Worm (Caenorhabditis elegans) whole organism, young adult: Measurements from ENCODE around the gene srd-38.

Experiments
- C06A6.2 ChIP-seq: fragments of 200-800 bp; sonication (Bioruptor generic); conservative IDR thresholded peaks from 2 replicates; pipeline ENCODE4 v1.3.6; 2022; ENCODE audit warnings: missing genetic modification characterization, missing compliant biosample characterization
- F22D6.2 ChIP-seq: sonication (generic microtip); optimal IDR thresholded peaks from 2 replicates; lab custom pipeline; 2016; ENCODE audit warnings: mild to moderate bottlenecking, missing genetic modification characterization, missing compliant biosample characterization
- F49E8.2 ChIP-seq: sonication (generic microtip); optimal IDR thresholded peaks from 3 replicates; lab custom pipeline; 2017; ENCODE audit warnings: missing genetic modification characterization, mild to moderate bottlenecking, missing compliant biosample characterization, antibody characterized with exemption, moderate library complexity; ENCODE audit not compliant: insufficient read depth
- F52B5.7 ChIP-seq: sonication (generic microtip); optimal IDR thresholded peaks from 2 replicates; lab custom pipeline; 2016; ENCODE audit warnings: mild to moderate bottlenecking, missing genetic modification characterization, missing compliant biosample characterization
- F55B11.4 ChIP-seq: sonication (generic microtip); optimal IDR thresholded peaks from 2 replicates; lab custom pipeline; 2016; ENCODE audit warnings: missing compliant biosample characterization, missing genetic modification characterization, borderline replicate concordance; ENCODE audit not compliant: insufficient read depth
- K12H6.12 ChIP-seq: fragments of 200-800 bp; sonication (Bioruptor generic); optimal IDR thresholded peaks from 2 replicates; lab custom pipeline; 2018; ENCODE audit warnings: mild to moderate bottlenecking, missing genetic modification characterization, missing compliant biosample characterization
- Y53G8AR.9 ChIP-seq: fragments of 200-800 bp; sonication (Bioruptor generic); conservative IDR thresholded peaks from 2 replicates; pipeline ENCODE4 v1.3.6; 2022; ENCODE audit warnings: missing genetic modification reagents, missing genetic modification characterization, missing compliant biosample characterization
- Y67H2A.10 ChIP-seq: fragments of 200-800 bp; sonication (Bioruptor generic); conservative IDR thresholded peaks from 2 replicates; pipeline ENCODE4 v1.3.6; 2022; ENCODE audit warnings: missing genetic modification reagents, missing genetic modification characterization, missing compliant biosample characterization
- akir-1 ChIP-seq: fragments of 200-800 bp; sonication (Bioruptor generic); optimal IDR thresholded peaks from 2 replicates; lab custom pipeline; 2018; ENCODE audit warnings: mild to moderate bottlenecking, missing genetic modification characterization, moderate library complexity, missing compliant biosample characterization
- aptf-2 ChIP-seq: fragments of 200-800 bp; sonication (Bioruptor generic); conservative IDR thresholded peaks from 2 replicates; pipeline ENCODE4 v1.3.6; 2022; ENCODE audit warnings: missing genetic modification reagents, missing genetic modification characterization, missing compliant biosample characterization
- atf-7 ChIP-seq: sonication (generic microtip); optimal IDR thresholded peaks from 2 replicates; lab custom pipeline; 2017; ENCODE audit warnings: mild to moderate bottlenecking, missing genetic modification characterization, missing compliant biosample characterization
- athp-1 ChIP-seq: sonication (generic microtip); optimal IDR thresholded peaks from 2 replicates; lab custom pipeline; 2017; ENCODE audit warnings: mild to moderate bottlenecking, missing genetic modification characterization, missing compliant biosample characterization
- ccch-3 ChIP-seq: fragments of 200-800 bp; sonication (Bioruptor generic); optimal IDR thresholded peaks from 2 replicates; lab custom pipeline; 2018; ENCODE audit warnings: mild to moderate bottlenecking, missing genetic modification characterization, missing compliant biosample characterization
- cebp-1 ChIP-seq, 2 experiments: fragments of 200-800 bp in 1 of 2; sonication (Bioruptor generic) in 1 of 2; sonication (generic microtip) in 1 of 2; IDR thresholded peaks in 1 of 2; optimal IDR thresholded peaks in 1 of 2; 2 replicates each; pipeline versions ENCODE4 v1.3.6 to Lab custom; 2017 to 2022; ENCODE audit warnings: missing compliant biosample characterization in 2 of 2, missing genetic modification characterization in 2 of 2, mild to moderate bottlenecking in 1 of 2, missing genetic modification reagents in 1 of 2, moderate library complexity in 1 of 2
- cebp-2 ChIP-seq: fragments of 200-800 bp; sonication (Bioruptor generic); IDR thresholded peaks from 2 replicates; pipeline ENCODE4 v1.3.6; 2022; ENCODE audit warnings: missing genetic modification characterization, missing compliant biosample characterization
- ceh-100 ChIP-seq: fragments of 200-800 bp; sonication (Bioruptor generic); IDR thresholded peaks from 2 replicates; pipeline ENCODE4 v1.3.6; 2022; ENCODE audit warnings: missing genetic modification reagents, missing genetic modification characterization, missing compliant biosample characterization
- ceh-27 ChIP-seq: fragments of 200-800 bp; sonication (Bioruptor generic); optimal IDR thresholded peaks from 2 replicates; lab custom pipeline; 2018; ENCODE audit warnings: mild to moderate bottlenecking, missing genetic modification characterization, moderate library complexity, missing compliant biosample characterization
- ceh-40 ChIP-seq: fragments of 200-800 bp; sonication (Bioruptor generic); IDR thresholded peaks from 2 replicates; pipeline ENCODE4 v1.3.6; 2022; ENCODE audit warnings: missing genetic modification characterization, missing compliant biosample characterization
- ceh-91 ChIP-seq: fragments of 200-800 bp; sonication (Bioruptor generic); IDR thresholded peaks from 2 replicates; pipeline ENCODE4 v1.3.6; 2022; ENCODE audit warnings: missing genetic modification reagents, missing genetic modification characterization, missing compliant biosample characterization
- die-1 ChIP-seq: sonication (generic microtip); optimal IDR thresholded peaks from 2 replicates; lab custom pipeline; 2016; ENCODE audit warnings: missing genotype, mild to moderate bottlenecking, missing genetic modification characterization, missing compliant biosample characterization
- dox-1 ChIP-seq: fragments of 200-800 bp; sonication (Bioruptor generic); IDR thresholded peaks from 2 replicates; pipeline ENCODE4 v1.3.6; 2022; ENCODE audit warnings: missing genetic modification reagents, missing genetic modification characterization, missing compliant biosample characterization
- dpl-1 ChIP-seq: fragments of 150-350 bp; optimal IDR thresholded peaks from 2 replicates; lab custom pipeline; 2014; ENCODE audit warnings: missing biosample characterization, missing genetic modification reagents, missing genetic modification characterization
- gei-17 ChIP-seq: fragments of 200-800 bp; sonication (Bioruptor generic); optimal IDR thresholded peaks from 2 replicates; lab custom pipeline; 2018; ENCODE audit warnings: mild to moderate bottlenecking, missing genetic modification characterization, missing compliant biosample characterization
- him-1 ChIP-seq: sonication (generic microtip); optimal IDR thresholded peaks from 2 replicates; lab custom pipeline; 2016; ENCODE audit warnings: missing genotype, missing genetic modification reagents, missing genetic modification characterization, missing compliant biosample characterization
- hlh-26 ChIP-seq: fragments of 200-800 bp; sonication (Bioruptor generic); conservative IDR thresholded peaks from 2 replicates; pipeline ENCODE4 v1.3.6; 2022; ENCODE audit warnings: missing genetic modification reagents, missing genetic modification characterization, missing compliant biosample characterization
- hmg-1.2 ChIP-seq: fragments of 200-800 bp; sonication (Bioruptor generic); IDR thresholded peaks from 2 replicates; pipeline ENCODE4 v1.3.6; 2022; ENCODE audit warnings: missing genetic modification reagents, missing genetic modification characterization, missing compliant biosample characterization
- hrde-1 ChIP-seq: sonication (generic microtip); optimal IDR thresholded peaks from 2 replicates; lab custom pipeline; 2016; ENCODE audit warnings: missing genetic modification characterization, mild to moderate bottlenecking, missing compliant biosample characterization, moderate library complexity, missing genotype, missing genetic modification reagents, borderline replicate concordance
- hsf-1 ChIP-seq: fragments of 200-800 bp; sonication (Bioruptor generic); IDR thresholded peaks from 2 replicates; pipeline ENCODE4 v1.3.6; 2022; ENCODE audit warnings: missing genetic modification reagents, missing genetic modification characterization, missing compliant biosample characterization
- let-526 ChIP-seq: fragments of 200-800 bp; sonication (Bioruptor generic); IDR thresholded peaks from 2 replicates; pipeline ENCODE4 v1.3.6; 2022; ENCODE audit warnings: missing genetic modification reagents, missing genetic modification characterization, missing compliant biosample characterization
- lin-54 ChIP-seq: fragments of 200-800 bp; sonication (Bioruptor generic); optimal IDR thresholded peaks from 2 replicates; lab custom pipeline; 2018; ENCODE audit warnings: mild to moderate bottlenecking, missing genetic modification characterization, missing compliant biosample characterization
- madf-10 ChIP-seq: sonication (generic microtip); optimal IDR thresholded peaks from 2 replicates; lab custom pipeline; 2016; ENCODE audit warnings: mild to moderate bottlenecking, missing genetic modification characterization, missing compliant biosample characterization
- madf-6 ChIP-seq: fragments of 200-800 bp; sonication (Bioruptor generic); IDR thresholded peaks from 2 replicates; pipeline ENCODE4 v1.3.6; 2022; ENCODE audit warnings: missing genetic modification reagents, missing genetic modification characterization, missing compliant biosample characterization
- mcd-1 ChIP-seq: fragments of 200-800 bp; sonication (Bioruptor generic); IDR thresholded peaks from 2 replicates; pipeline ENCODE4 v1.3.6; 2022; ENCODE audit warnings: missing genetic modification reagents, missing genetic modification characterization, missing compliant biosample characterization
- mes-4 ChIP-seq: sonication (generic microtip); optimal IDR thresholded peaks from 2 replicates; lab custom pipeline; 2016; ENCODE audit warnings: missing genotype, missing genetic modification characterization, missing compliant biosample characterization
- nfya-1 ChIP-seq: sonication (generic microtip); optimal IDR thresholded peaks from 2 replicates; lab custom pipeline; 2017; ENCODE audit warnings: antibody characterized with exemption, missing compliant biosample characterization, missing genetic modification characterization, borderline replicate concordance; ENCODE audit not compliant: insufficient read depth
- nfya-2 ChIP-seq: fragments of 200-800 bp; sonication (Bioruptor generic); IDR thresholded peaks from 2 replicates; pipeline ENCODE4 v1.3.6; 2022; ENCODE audit warnings: missing genetic modification reagents, missing genetic modification characterization, missing compliant biosample characterization
- nfyb-1 ChIP-seq: fragments of 200-800 bp; sonication (Bioruptor generic); IDR thresholded peaks from 2 replicates; pipeline ENCODE4 v1.3.6; 2022; ENCODE audit warnings: missing genetic modification reagents, missing genetic modification characterization, missing compliant biosample characterization
- pha-4 ChIP-seq: fragments of 150-350 bp; sonication (generic microtip); optimal IDR thresholded peaks from 2 replicates; lab custom pipeline; 2014; ENCODE audit warnings: missing biosample characterization, missing genetic modification reagents, missing genetic modification characterization
- rpc-1 ChIP-seq, 2 experiments: fragments of 150-350 bp in 1 of 2; sonication (generic microtip) in 1 of 2; optimal IDR thresholded peaks; 2 replicates each; lab custom pipeline; 2014 to 2018; ENCODE audit warnings: missing biosample characterization in 1 of 2, missing genetic modification characterization in 1 of 2, missing genetic modification reagents in 1 of 2, missing genotype in 1 of 2
- snpc-1.1 ChIP-seq: sonication (generic microtip); optimal IDR thresholded peaks from 2 replicates; lab custom pipeline; 2017; ENCODE audit warnings: missing genetic modification characterization, mild to moderate bottlenecking, missing compliant biosample characterization, antibody characterized with exemption, moderate library complexity, missing genotype, missing genetic modification reagents; ENCODE audit not compliant: insufficient read depth
- tbx-9 ChIP-seq: sonication (generic microtip); optimal IDR thresholded peaks from 2 replicates; lab custom pipeline; 2016; ENCODE audit warnings: borderline replicate concordance, missing genetic modification characterization, inconsistent platforms, missing compliant biosample characterization
- tlf-1 ChIP-seq: fragments of 200-800 bp; sonication (Bioruptor generic); optimal IDR thresholded peaks from 2 replicates; lab custom pipeline; 2018; ENCODE audit warnings: mild to moderate bottlenecking, missing genetic modification characterization, missing compliant biosample characterization
- zfh-2 ChIP-seq: fragments of 200-800 bp; sonication (Bioruptor generic); conservative IDR thresholded peaks from 2 replicates; pipeline ENCODE4 v1.3.6; 2022; ENCODE audit warnings: missing genetic modification reagents, missing genetic modification characterization, missing compliant biosample characterization
- zim-3 ChIP-seq: sonication (generic microtip); optimal IDR thresholded peaks from 2 replicates; lab custom pipeline; 2017; ENCODE audit warnings: mild to moderate bottlenecking, missing genetic modification characterization, moderate library complexity, missing compliant biosample characterization
- ztf-28 ChIP-seq: fragments of 200-800 bp; sonication (Bioruptor generic); IDR thresholded peaks from 2 replicates; pipeline ENCODE4 v1.3.6; 2022; ENCODE audit warnings: missing genetic modification reagents, missing genetic modification characterization, missing compliant biosample characterization
- ztf-3 ChIP-seq: fragments of 200-800 bp; sonication (Bioruptor generic); optimal IDR thresholded peaks from 2 replicates; lab custom pipeline; 2018; ENCODE audit warnings: mild to moderate bottlenecking, missing genetic modification characterization, missing compliant biosample characterization

The srd-38 gene

DNA sequence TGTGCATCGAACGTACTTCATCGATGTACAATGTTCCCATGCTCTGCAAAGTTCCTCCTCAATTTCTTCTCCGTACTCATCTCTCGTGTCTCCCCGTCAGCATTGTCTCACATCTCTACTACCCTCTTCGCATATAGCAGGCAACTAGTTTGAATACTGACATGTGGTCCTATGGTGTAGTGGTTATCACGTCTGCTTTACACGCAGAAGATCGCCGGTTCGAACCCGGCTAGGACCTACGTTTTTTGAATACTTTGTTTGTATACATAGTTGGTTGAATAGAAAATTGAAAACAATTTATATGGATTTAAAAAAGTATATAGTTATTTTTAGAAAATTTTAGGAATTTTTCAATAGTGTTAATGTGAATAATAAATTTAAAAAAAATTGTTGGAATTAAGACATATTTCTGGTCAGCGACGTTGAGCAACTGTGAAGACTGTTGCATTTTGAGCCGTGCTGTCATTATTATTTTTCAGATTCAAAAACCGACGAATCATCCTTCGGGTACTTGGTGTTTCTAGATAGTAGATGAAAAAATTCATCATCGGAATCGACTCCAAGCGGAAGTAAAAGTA is 15.4 kb downstream of the srd-38 start (continued):
- TF ChIP-seq tlf-1 (GFP tag; lab: Kevin White, UChicago) (peak; percentile 62), athp-1 (tag; lab: Kevin White, UChicago) (peak; percentile 86), hlh-26 (GFP tag; lab: Robert Waterston, UW) (0 out of 2 replicates have a peak, but pooled peaks have one; percentile 33), hrde-1 (tag; lab: Kevin White, UChicago) (peak; percentile 90), nfyb-1 (GFP tag; lab: Robert Waterston, UW) (peak; percentile 92), cebp-2 (peak; percentile 90), K12H6.12 (tag; lab: Kevin White, UChicago) (peak; percentile 85), ceh-91 (GFP tag; lab: Robert Waterston, UW) (no peak), nfya-2 (no peak), ceh-27 (GFP tag; lab: Kevin White, UChicago) (peak; percentile 85), dpl-1 (GFP tag; lab: Kevin White, UChicago) (peak; percentile 12), zim-3 (tag; lab: Kevin White, UChicago) (peak; percentile 91), ztf-3 (peak; percentile 61), C06A6.2 (GFP tag; lab: Robert Waterston, UW) (peak; percentile 71), ceh-40 (GFP tag; lab: Robert Waterston, UW) (peak; percentile 92), F55B11.4 (peak; percentile 10), lin-54 (GFP tag; lab: Kevin White, UChicago) (no peak), ccch-3 (GFP tag; lab: Kevin White, UChicago) (peak; percentile 52), Y53G8AR.9 (no peak; the same call in 1 of the 2 replicates), mcd-1 (GFP tag; lab: Robert Waterston, UW) (no peak; the same call in none of the 2 replicates), mes-4 (tag; lab: Kevin White, UChicago) (peak; percentile 85), rpc-1 (optimal IDR thresholded peaks at IDR 0.05; lab: Kevin White, UChicago) (peak; percentile 99), rpc-1 (tag; optimal IDR thresholded peaks at IDR 0.05; lab: Kevin White, UChicago) (peak; percentile 100), gei-17 (peak; percentile 70), ceh-100 (peak; percentile 56), dox-1 (GFP tag; lab: Robert Waterston, UW) (peak; percentile 89; the same call in 1 of the 2 replicates), pha-4 (tag; lab: Kevin White, UChicago) (no peak), tbx-9 (peak; percentile 72), hsf-1 (GFP tag; lab: Robert Waterston, UW) (no peak), zfh-2 (no peak), him-1 (tag; lab: Kevin White, UChicago) (peak; percentile 89), atf-7 (tag; lab: Kevin White, UChicago) (peak; percentile 83), madf-6 (no peak; the same call in 1 of the 2 replicates), nfya-1 (tag; lab: Kevin White, UChicago) (no peak), aptf-2 (no peak), let-526 (GFP tag; lab: Robert Waterston, UW) (0 out of 2 replicates have a peak, but pooled peaks have one; percentile 78), F49E8.2 (no peak), die-1 (tag; lab: Kevin White, UChicago) (peak; percentile 95), snpc-1.1 (tag; lab: Kevin White, UChicago) (peak; percentile 81), F22D6.2 (tag; lab: Kevin White, UChicago) (peak; percentile 73), hmg-1.2 (peak; percentile 87), madf-10 (tag; lab: Kevin White, UChicago) (peak; percentile 89), akir-1 (GFP tag; lab: Kevin White, UChicago) (no peak), ztf-28 (peak; percentile 64; the same call in 1 of the 2 replicates), F52B5.7 (peak; percentile 94), cebp-1 (GFP tag; IDR thresholded peaks at IDR 0.05; lab: Robert Waterston, UW) (peak; percentile 65; the same call in 1 of the 2 replicates), cebp-1 (tag; optimal IDR thresholded peaks at IDR 0.05; lab: Kevin White, UChicago) (no peak), Y67H2A.10 (GFP tag; lab: Robert Waterston, UW) (no peak)
